Worm (Caenorhabditis elegans) whole organism, young adult: Measurements from ENCODE around the gene F14H3.5.

Source experiments
- B0035.1 ChIP-seq: sonication (generic microtip); optimal IDR thresholded peaks from 2 replicates; lab custom pipeline; 2016; ENCODE audit warnings: missing genetic modification characterization, mild to moderate bottlenecking, missing compliant biosample characterization, missing genotype, missing genetic modification reagents
- C06A6.2 ChIP-seq: fragments of 200-800 bp; sonication (Bioruptor generic); conservative IDR thresholded peaks from 2 replicates; pipeline ENCODE4 v1.3.6; 2022; ENCODE audit warnings: missing genetic modification characterization, missing compliant biosample characterization
- C17E4.6 ChIP-seq: fragments of 200-800 bp; sonication (Bioruptor generic); IDR thresholded peaks from 2 replicates; pipeline ENCODE4 v1.3.6; 2022; ENCODE audit warnings: missing genetic modification reagents, missing genetic modification characterization, missing compliant biosample characterization
- D2030.7 ChIP-seq: fragments of 200-800 bp; sonication (Bioruptor generic); IDR thresholded peaks from 2 replicates; pipeline ENCODE4 v1.3.6; 2022; ENCODE audit warnings: missing genetic modification reagents, missing genetic modification characterization, missing compliant biosample characterization
- F23B12.7 ChIP-seq: sonication (generic microtip); optimal IDR thresholded peaks from 2 replicates; lab custom pipeline; 2017; ENCODE audit warnings: missing genetic modification characterization, mild to moderate bottlenecking, missing compliant biosample characterization, antibody characterized with exemption, moderate library complexity; ENCODE audit not compliant: insufficient read depth
- F39B2.1 ChIP-seq: fragments of 200-800 bp; sonication (Bioruptor generic); IDR thresholded peaks from 2 replicates; pipeline ENCODE4 v1.3.6; 2022; ENCODE audit warnings: missing genetic modification reagents, missing genetic modification characterization, missing compliant biosample characterization
- bed-2 ChIP-seq: fragments of 200-800 bp; sonication (Bioruptor generic); IDR thresholded peaks from 2 replicates; pipeline ENCODE4 v1.3.6; 2022; ENCODE audit warnings: missing genetic modification reagents, missing genetic modification characterization, missing compliant biosample characterization
- ccch-3 ChIP-seq: fragments of 200-800 bp; sonication (Bioruptor generic); optimal IDR thresholded peaks from 2 replicates; lab custom pipeline; 2018; ENCODE audit warnings: mild to moderate bottlenecking, missing genetic modification characterization, missing compliant biosample characterization
- ceh-79 ChIP-seq: sonication (generic microtip); optimal IDR thresholded peaks from 2 replicates; lab custom pipeline; 2017; ENCODE audit warnings: mild to moderate bottlenecking, missing genetic modification characterization, missing compliant biosample characterization
- dpff-1 ChIP-seq: sonication (generic microtip); optimal IDR thresholded peaks from 2 replicates; lab custom pipeline; 2017; ENCODE audit warnings: mild to moderate bottlenecking, missing genetic modification characterization, missing compliant biosample characterization
- dpl-1 ChIP-seq: fragments of 150-350 bp; optimal IDR thresholded peaks from 2 replicates; lab custom pipeline; 2014; ENCODE audit warnings: missing biosample characterization, missing genetic modification reagents, missing genetic modification characterization
- efl-1 ChIP-seq: fragments of 150-350 bp; optimal IDR thresholded peaks from 2 replicates; lab custom pipeline; 2014; ENCODE audit warnings: missing biosample characterization, missing genetic modification reagents, missing genetic modification characterization
- ekl-4 ChIP-seq: fragments of 200-800 bp; sonication (Bioruptor generic); IDR thresholded peaks from 2 replicates; pipeline ENCODE4 v1.3.6; 2022; ENCODE audit warnings: missing genetic modification reagents, missing genetic modification characterization, missing compliant biosample characterization
- hrde-1 ChIP-seq: sonication (generic microtip); optimal IDR thresholded peaks from 2 replicates; lab custom pipeline; 2016; ENCODE audit warnings: missing genetic modification characterization, mild to moderate bottlenecking, missing compliant biosample characterization, moderate library complexity, missing genotype, missing genetic modification reagents, borderline replicate concordance
- hsf-1 ChIP-seq: fragments of 200-800 bp; sonication (Bioruptor generic); IDR thresholded peaks from 2 replicates; pipeline ENCODE4 v1.3.6; 2022; ENCODE audit warnings: missing genetic modification reagents, missing genetic modification characterization, missing compliant biosample characterization
- lin-26 ChIP-seq: fragments of 200-800 bp; sonication (Bioruptor generic); IDR thresholded peaks from 2 replicates; pipeline ENCODE4 v1.3.6; 2022; ENCODE audit warnings: missing genetic modification reagents, missing genetic modification characterization, missing compliant biosample characterization
- lin-35 ChIP-seq, 3 experiments: fragments of 150-350 bp in 2 of 3; sonication (generic microtip) in 1 of 3; optimal IDR thresholded peaks; 2 replicates each; lab custom pipeline; 2014 to 2018; ENCODE audit warnings: missing biosample characterization in 3 of 3, missing genetic modification characterization in 3 of 3, missing genetic modification reagents in 3 of 3
- lsl-1 ChIP-seq: fragments of 200-800 bp; sonication (Bioruptor generic); optimal IDR thresholded peaks from 2 replicates; lab custom pipeline; 2018; ENCODE audit warnings: mild to moderate bottlenecking, missing genetic modification characterization, moderate library complexity, missing compliant biosample characterization
- madf-10 ChIP-seq: sonication (generic microtip); optimal IDR thresholded peaks from 2 replicates; lab custom pipeline; 2016; ENCODE audit warnings: mild to moderate bottlenecking, missing genetic modification characterization, missing compliant biosample characterization
- madf-6 ChIP-seq: fragments of 200-800 bp; sonication (Bioruptor generic); IDR thresholded peaks from 2 replicates; pipeline ENCODE4 v1.3.6; 2022; ENCODE audit warnings: missing genetic modification reagents, missing genetic modification characterization, missing compliant biosample characterization
- madf-8 ChIP-seq: fragments of 200-800 bp; sonication (Bioruptor generic); conservative IDR thresholded peaks from 2 replicates; pipeline ENCODE4 v1.3.6; 2022; ENCODE audit warnings: missing genetic modification reagents, missing genetic modification characterization, missing compliant biosample characterization
- mcd-1 ChIP-seq: fragments of 200-800 bp; sonication (Bioruptor generic); IDR thresholded peaks from 2 replicates; pipeline ENCODE4 v1.3.6; 2022; ENCODE audit warnings: missing genetic modification reagents, missing genetic modification characterization, missing compliant biosample characterization
- nfya-1 ChIP-seq: sonication (generic microtip); optimal IDR thresholded peaks from 2 replicates; lab custom pipeline; 2017; ENCODE audit warnings: antibody characterized with exemption, missing compliant biosample characterization, missing genetic modification characterization, borderline replicate concordance; ENCODE audit not compliant: insufficient read depth
- rcor-1 ChIP-seq: fragments of 200-800 bp; sonication (Bioruptor generic); IDR thresholded peaks from 2 replicates; pipeline ENCODE4 v1.3.6; 2022; ENCODE audit warnings: missing genetic modification reagents, missing genetic modification characterization, missing compliant biosample characterization
- rec-8 ChIP-seq, 2 experiments: sonication (generic microtip); optimal IDR thresholded peaks; 2 replicates each; lab custom pipeline; 2016; ENCODE audit warnings: mild to moderate bottlenecking in 2 of 2, missing genetic modification characterization in 2 of 2, missing genetic modification reagents in 2 of 2, missing genotype in 2 of 2, missing biosample characterization in 1 of 2, missing compliant biosample characterization in 1 of 2, moderate library complexity in 1 of 2
- snpc-1.3 ChIP-seq: sonication (generic microtip); optimal IDR thresholded peaks from 2 replicates; lab custom pipeline; 2017; ENCODE audit warnings: missing genetic modification characterization, mild to moderate bottlenecking, missing compliant biosample characterization, antibody characterized with exemption, moderate library complexity, missing genotype, missing genetic modification reagents; ENCODE audit not compliant: insufficient read depth
- snpc-3.4 ChIP-seq: sonication (generic microtip); optimal IDR thresholded peaks from 2 replicates; lab custom pipeline; 2017; ENCODE audit warnings: missing genetic modification characterization, mild to moderate bottlenecking, missing compliant biosample characterization, antibody characterized with exemption, moderate library complexity, missing genotype, missing genetic modification reagents
- snpc-4 ChIP-seq, 5 experiments: fragments of 150-350 bp in 1 of 5; sonication (generic microtip) in 4 of 5; optimal IDR thresholded peaks; 2 replicates each; lab custom pipeline; 2014 to 2018; ENCODE audit warnings: missing genetic modification characterization in 5 of 5, missing biosample characterization in 3 of 5, antibody characterized with exemption in 2 of 5, mild to moderate bottlenecking in 2 of 5, missing compliant biosample characterization in 2 of 5, missing genotype in 2 of 5, moderate library complexity in 2 of 5, missing genetic modification reagents in 1 of 5
- tbp1 ChIP-seq: fragments of 200-800 bp; sonication (Bioruptor generic); optimal IDR thresholded peaks from 2 replicates; lab custom pipeline; 2018; ENCODE audit warnings: mild to moderate bottlenecking, missing genetic modification characterization, missing compliant biosample characterization
- unc-130 ChIP-seq: sonication (generic microtip); optimal IDR thresholded peaks from 2 replicates; lab custom pipeline; 2016; ENCODE audit warnings: missing genetic modification reagents, missing genetic modification characterization, missing compliant biosample characterization
- unc-62 ChIP-seq: fragments of 150-350 bp; optimal IDR thresholded peaks from 2 replicates; lab custom pipeline; 2014; ENCODE audit warnings: missing biosample characterization, missing genetic modification reagents, missing genetic modification characterization
- xnd-1 ChIP-seq: sonication (generic microtip); optimal IDR thresholded peaks from 2 replicates; lab custom pipeline; 2016; ENCODE audit warnings: missing genotype, missing genetic modification reagents, missing genetic modification characterization, missing compliant biosample characterization
- zim-3 ChIP-seq: sonication (generic microtip); optimal IDR thresholded peaks from 2 replicates; lab custom pipeline; 2017; ENCODE audit warnings: mild to moderate bottlenecking, missing genetic modification characterization, moderate library complexity, missing compliant biosample characterization
- ztf-28 ChIP-seq: fragments of 200-800 bp; sonication (Bioruptor generic); IDR thresholded peaks from 2 replicates; pipeline ENCODE4 v1.3.6; 2022; ENCODE audit warnings: missing genetic modification reagents, missing genetic modification characterization, missing compliant biosample characterization
- ztf-3 ChIP-seq: fragments of 200-800 bp; sonication (Bioruptor generic); optimal IDR thresholded peaks from 2 replicates; lab custom pipeline; 2018; ENCODE audit warnings: mild to moderate bottlenecking, missing genetic modification characterization, missing compliant biosample characterization

F14H3.5 gene

ce11 chrV:16060135-16060534, 3.3 kb upstream of the F14H3.5 start, which contains the start of gene F14H3.15:
F14H3.15 (minus strand) TSS chrV:16060235.
- TF ChIP-seq snpc-3.4 (tag; lab: Kevin White, UChicago), result no peak
- TF ChIP-seq dpff-1, result no peak
- no peak for TF ChIP-seq hrde-1 (tag; lab: Kevin White, UChicago)
- TF ChIP-seq madf-10, result no peak
- TF ChIP-seq F23B12.7 (tag; lab: Kevin White, UChicago), result no peak
- TF ChIP-seq C17E4.6 (GFP tag; lab: Robert Waterston, UW), result no peak
- TF ChIP-seq ztf-28 (GFP tag; lab: Robert Waterston, UW), result no peak
- no peak for TF ChIP-seq lin-26 (GFP tag; lab: Robert Waterston, UW)
- no peak for TF ChIP-seq ztf-3 (GFP tag; lab: Kevin White, UChicago)
- TF ChIP-seq ekl-4 (GFP tag; lab: Robert Waterston, UW), result no peak
- TF ChIP-seq xnd-1 (tag; lab: Kevin White, UChicago), result no peak
- no peak for TF ChIP-seq bed-2
- no peak for TF ChIP-seq zim-3 (tag; lab: Kevin White, UChicago)
- no peak for TF ChIP-seq dpl-1 (GFP tag; lab: Kevin White, UChicago)
- TF ChIP-seq rec-8 (tag; optimal IDR thresholded peaks at IDR 0.05; lab: Kevin White, UChicago), result no peak
- no peak for TF ChIP-seq nfya-1
- no peak for TF ChIP-seq hsf-1
- no peak for TF ChIP-seq snpc-1.3
- TF ChIP-seq rcor-1 (GFP tag; lab: Robert Waterston, UW), result no peak
- TF ChIP-seq lin-35 (GFP tag; optimal IDR thresholded peaks at IDR 0.05; lab: Kevin White, UChicago), result no peak
- TF ChIP-seq, all 124 proteins: peak for 0

DNA sequence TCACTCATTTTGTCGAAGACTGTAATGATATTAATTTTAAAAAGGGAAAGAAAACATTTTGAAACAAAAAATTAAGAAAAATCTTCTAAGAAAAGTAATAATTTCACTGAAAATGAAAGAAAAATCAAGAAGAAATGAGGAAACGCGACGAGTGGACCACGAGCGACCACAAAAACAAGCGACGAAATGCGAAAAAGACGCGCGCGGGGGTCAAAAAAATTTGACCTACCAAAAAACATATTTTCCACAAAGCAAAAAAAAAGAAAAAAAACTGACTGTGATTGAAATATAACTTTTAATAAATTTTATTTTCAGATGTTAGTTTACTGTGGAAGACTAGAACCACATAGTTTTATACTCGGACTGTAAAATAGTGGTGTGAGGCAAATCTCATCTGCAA, 2.0 kb upstream of the F14H3.5 start, which contains the start of gene F14H3.6:
TSS of gene F14H3.6 (minus strand) at position 22 of the 400 bp plus-strand sequence.
- TF ChIP-seq xnd-1 (tag; lab: Kevin White, UChicago) (peak; percentile 44), efl-1 (GFP tag; lab: Kevin White, UChicago) (peak; percentile 86), madf-6 (GFP tag; lab: Robert Waterston, UW) (peak; percentile 86), madf-8 (GFP tag; lab: Robert Waterston, UW) (peak; percentile 75), D2030.7 (GFP tag; lab: Robert Waterston, UW) (peak; percentile 20; the same call in 1 of the 2 replicates), snpc-4 (GFP tag; optimal IDR thresholded peaks at IDR 0.05; lab: Kevin White, UChicago) (no peak), snpc-4 (tag; optimal IDR thresholded peaks at IDR 0.05; lab: Kevin White, UChicago) (no peak), mcd-1 (no peak), lin-26 (GFP tag; lab: Robert Waterston, UW) (no peak), dpl-1 (GFP tag; lab: Kevin White, UChicago) (peak; percentile 69)

ce11 chrV:16055031-16055430, 1.8 kb downstream of the F14H3.5 start, which contains the start of gene F14H3.4:
F14H3.4 (minus strand) TSS chrV:16055072.
- peak; percentile 69 for TF ChIP-seq madf-8 (GFP tag; lab: Robert Waterston, UW)
- TF ChIP-seq snpc-3.4 (tag; lab: Kevin White, UChicago), result no peak
- TF ChIP-seq lsl-1 (GFP tag; lab: Kevin White, UChicago), result no peak
- peak; percentile 5 for TF ChIP-seq dpl-1 (GFP tag; lab: Kevin White, UChicago)
- TF ChIP-seq hrde-1 (tag; lab: Kevin White, UChicago), result no peak
- TF ChIP-seq ceh-79 (tag; lab: Kevin White, UChicago), result no peak
- TF ChIP-seq efl-1 (GFP tag; lab: Kevin White, UChicago), result peak; percentile 62
- no peak for TF ChIP-seq ekl-4 (GFP tag; lab: Robert Waterston, UW)
- TF ChIP-seq madf-6 (GFP tag; lab: Robert Waterston, UW), result peak; percentile 88
- TF ChIP-seq bed-2, result no peak
- no peak for TF ChIP-seq rec-8 (tag; optimal IDR thresholded peaks at IDR 0.05; lab: Kevin White, UChicago)
- TF ChIP-seq B0035.1, result no peak
- no peak for TF ChIP-seq ccch-3 (GFP tag; lab: Kevin White, UChicago)
- peak; percentile 42 for TF ChIP-seq xnd-1 (tag; lab: Kevin White, UChicago)
- TF ChIP-seq mcd-1, result no peak
- TF ChIP-seq C06A6.2 (GFP tag; lab: Robert Waterston, UW), result no peak
- no peak for TF ChIP-seq unc-62 (GFP tag; lab: Kevin White, UChicago)
- TF ChIP-seq F39B2.1 (GFP tag; lab: Robert Waterston, UW), result no peak
- TF ChIP-seq tbp1, result no peak
- TF ChIP-seq unc-130 (GFP tag; lab: Kevin White, UChicago), result no peak
